Worm (Caenorhabditis elegans): ENCODE results near the gene cpl-1.

Gene cpl-1

ce11 chrV:16591992-16592798 is 3.0 kb downstream of the cpl-1 start, which contains the start of gene srh-269 (continued):
- TF ChIP-seq zag-1 (tag; optimal IDR thresholded peaks at IDR 0.05) (no peak), Y116A8C.19 (tag; optimal IDR thresholded peaks at IDR 0.05; ENCODE audit: borderline replicate concordance) (no peak), sup-37 (GFP tag; optimal IDR thresholded peaks at IDR 0.05) (peak; percentile 28), skn-1 (tag; optimal IDR thresholded peaks at IDR 0.05) (peak; percentile 11), nhr-19 (GFP tag; conservative IDR thresholded peaks at IDR 0.05) (peak; percentile 79), egl-27 (tag; optimal IDR thresholded peaks at IDR 0.05) (no peak), elt-2 (tag; optimal IDR thresholded peaks at IDR 0.05) (peak; percentile 65), elt-3 (tag; optimal IDR thresholded peaks at IDR 0.05) (peak in 1 of 6 experiments; percentile 6), swsn-7 (tag; optimal IDR thresholded peaks at IDR 0.05) (peak; percentile 50), mab-9 (GFP tag; IDR thresholded peaks at IDR 0.05) (no peak), aly-2 (tag; optimal IDR thresholded peaks at IDR 0.05) (no peak), nhr-12 (tag; optimal IDR thresholded peaks at IDR 0.05) (no peak), C34B4.2 (tag; optimal IDR thresholded peaks at IDR 0.05) (no peak), aha-1 (tag; optimal IDR thresholded peaks at IDR 0.05) (no peak), C16A3.4 (tag; optimal IDR thresholded peaks at IDR 0.05) (peak; percentile 56), nhr-84 (tag; optimal IDR thresholded peaks at IDR 0.05) (no peak), pqm-1 (tag; optimal IDR thresholded peaks at IDR 0.05) (no peak), fkh-10 (GFP tag; optimal IDR thresholded peaks at IDR 0.05) (no peak), lin-39 (tag; optimal IDR thresholded peaks at IDR 0.05) (no peak), vab-15 (tag; optimal IDR thresholded peaks at IDR 0.05) (no peak), rnt-1 (tag; optimal IDR thresholded peaks at IDR 0.05) (peak; percentile 86), fkh-4 (tag; optimal IDR thresholded peaks at IDR 0.05; ENCODE audit: borderline replicate concordance) (no peak), dpl-1 (GFP tag; optimal IDR thresholded peaks at IDR 0.05) (peak in 2 of 3 experiments; percentile 38 to 39), blmp-1 (tag; optimal IDR thresholded peaks at IDR 0.05) (no peak), C04F5.9 (tag; optimal IDR thresholded peaks at IDR 0.05) (no peak), ceh-90 (tag; optimal IDR thresholded peaks at IDR 0.05) (no peak), lsy-2 (tag; optimal IDR thresholded peaks at IDR 0.05) (peak; percentile 24 to 55), nhr-85 (tag) (peak; percentile 27), sox-4 (tag; optimal IDR thresholded peaks at IDR 0.05) (no peak), nhr-20 (tag; optimal IDR thresholded peaks at IDR 0.05) (peak; percentile 65), ztf-11 (tag; optimal IDR thresholded peaks at IDR 0.05) (no peak), isw-1 (GFP tag; IDR thresholded peaks at IDR 0.05) (no peak)

- no peak for TF ChIP-seq blmp-1 (tag; optimal IDR thresholded peaks at IDR 0.05)
- no peak for TF ChIP-seq efl-1 (optimal IDR thresholded peaks at IDR 0.05)
- peak in 1 of 2 experiments; percentile 58 for TF ChIP-seq efl-1 (GFP tag; optimal IDR thresholded peaks at IDR 0.05 in 1 of 2)
- TF ChIP-seq unc-130 (tag; optimal IDR thresholded peaks at IDR 0.05), result no peak
- no peak for TF ChIP-seq F16B12.6 (tag; optimal IDR thresholded peaks at IDR 0.05)
- TF ChIP-seq snpc-4 (tag; optimal IDR thresholded peaks at IDR 0.05), result peak; percentile 6
These were observed 5.7 kb downstream of the cpl-1 start for ce11 chrV:16589488-16589887.

ce11 chrV:16588428-16588827 is 6.7 kb downstream of the cpl-1 start, which contains the start of gene srw-73:
Gene srw-73 (minus strand): TSS chrV:16588528.
- TF ChIP-seq ceh-63 (GFP tag; optimal IDR thresholded peaks at IDR 0.05) (no peak), sptf-1 (tag; optimal IDR thresholded peaks at IDR 0.05) (no peak), sup-37 (GFP tag; optimal IDR thresholded peaks at IDR 0.05) (no peak), hlh-17 (GFP tag; optimal IDR thresholded peaks at IDR 0.05; ENCODE audit: borderline replicate concordance) (no peak)

All from whole organism, L1 larva.